Fruit fly (Drosophila melanogaster) whole organism, larva: ENCODE results near the gene scpr-B.

ENCODE experiments used
- noc ChIP-seq: fragments of 200-800 bp; sonication (Bioruptor generic); optimal IDR thresholded peaks from 3 replicates; lab custom pipeline; 2019; ENCODE audit warnings: missing biosample characterization, mild to moderate bottlenecking, missing genetic modification characterization, moderate library complexity

scpr-B gene

dm6 chr3R:11236041-11236440, 4.8 kb downstream of the scpr-B start, which contains the start of gene CG31441:
CG31441 (plus strand) TSS chr3R:11236286.
- TF ChIP-seq noc (tag; lab: Kevin White, UChicago), result no peak

dm6 chr3R:11234918-11235371, 5.8 kb downstream of the scpr-B start, which contains the start of the genes Arfip and CG17721:
Arfip (minus strand) TSS chr3R:11235013.
CG17721 (plus strand) TSS chr3R:11235140.
- TF ChIP-seq noc (tag; lab: Kevin White, UChicago), result no peak

- TF ChIP-seq noc (tag; lab: Kevin White, UChicago), result no peak
Measured at dm6 chr3R:11231705-11232261, 9.0 kb downstream of the scpr-B start, which contains the start of the genes CG17187 and Dph3. CG17187 (minus strand) TSS chr3R:11231879. Dph3 (plus strand) TSS chr3R:11231912.

- no peak for TF ChIP-seq noc (tag; lab: Kevin White, UChicago)
Measured at dm6 chr3R:11231037-11231436, 9.8 kb downstream of the scpr-B start.

dm6 chr3R:11230392-11230791, 10.4 kb downstream of the scpr-B start, which contains the start of gene GCC88:
GCC88 (minus strand) TSS chr3R:11230600.
- no peak for TF ChIP-seq noc (tag; lab: Kevin White, UChicago)

- peak; percentile 95 for TF ChIP-seq noc (tag; lab: Kevin White, UChicago)
Measured at dm6 chr3R:11226496-11226895, 14.3 kb downstream of the scpr-B start, which contains the start of gene CG17726. CG17726 (plus strand) TSS chr3R:11226762.

dm6 chr3R:11225220-11225619, 15.6 kb downstream of the scpr-B start, which contains the start of gene scpr-C:
scpr-C (plus strand) TSS chr3R:11225520.
- no peak for TF ChIP-seq noc (tag; lab: Kevin White, UChicago)

dm6 chr3R:11224478-11224877, 16.3 kb downstream of the scpr-B start:
- no peak for TF ChIP-seq noc (tag; lab: Kevin White, UChicago)

dm6 chr3R:11222587-11222986, 18.2 kb downstream of the scpr-B start:
- no peak for TF ChIP-seq noc (tag; lab: Kevin White, UChicago)

- TF ChIP-seq noc (tag; lab: Kevin White, UChicago), result peak; percentile 55
Measured at dm6 chr3R:11221437-11222230, 19.2 kb downstream of the scpr-B start, which contains the start of the genes CG6693 and RpL3. CG6693 (minus strand) TSS chr3R:11221639. RpL3 (plus strand) TSS chr3R:11221894.

- TF ChIP-seq noc (tag; lab: Kevin White, UChicago), result no peak
Measured at dm6 chr3R:11219883-11220282, 20.9 kb downstream of the scpr-B start, which contains the start of gene CG6689. CG6689 (minus strand) TSS chr3R:11220064.

- peak; percentile 69 for TF ChIP-seq noc (tag; lab: Kevin White, UChicago)
Measured at dm6 chr3R:11216156-11216630, 24.6 kb downstream of the scpr-B start, which contains the start of the genes RpS25 and CG4820. RpS25 (minus strand) TSS chr3R:11216287. CG4820 (plus strand) TSS chr3R:11216535.

dm6 chr3R:11214449-11214950, 26.3 kb downstream of the scpr-B start, which contains the start of gene ZnT86D:
ZnT86D (minus strand) TSS chr3R:11214539.
- TF ChIP-seq noc (tag; lab: Kevin White, UChicago), result peak; percentile 85

- TF ChIP-seq noc (tag; lab: Kevin White, UChicago), result peak; percentile 68
Measured at dm6 chr3R:11211291-11212061, 29.3 kb downstream of the scpr-B start.
